Fruit fly (Drosophila melanogaster): ENCODE results near the gene mmd.

mmd gene

dm6 chrX:15973157-15973774, at the start of gene mmd:
mmd (minus strand) TSS chrX:15973159.
- TF ChIP-seq CG34367 (tag; optimal IDR thresholded peaks at IDR 0.05): no peak
- TF ChIP-seq Snoo (tag; optimal IDR thresholded peaks at IDR 0.05): no peak
- no peak for TF ChIP-seq CG8301 (tag; optimal IDR thresholded peaks at IDR 0.05)
- TF ChIP-seq gl (tag; optimal IDR thresholded peaks at IDR 0.05): no peak
- no peak for TF ChIP-seq CG10348 (GFP tag; IDR thresholded peaks at IDR 0.05)
- no peak for TF ChIP-seq EcR (GFP tag; optimal IDR thresholded peaks at IDR 0.05)
- TF ChIP-seq CG9948 (tag; optimal IDR thresholded peaks at IDR 0.05): no peak

dm6 chrX:16008814-16009213, 35.9 kb upstream of the mmd start, which contains the start of gene Muc14A:
Muc14A (plus strand) TSS chrX:16009114.
- TF ChIP-seq CG13204 (GFP tag; optimal IDR thresholded peaks at IDR 0.05): no peak
- no peak for TF ChIP-seq D1 (tag; optimal IDR thresholded peaks at IDR 0.05)
- no peak for TF ChIP-seq CG10348 (GFP tag; IDR thresholded peaks at IDR 0.05)
- no peak for TF ChIP-seq CG34367 (tag; optimal IDR thresholded peaks at IDR 0.05)
- no peak for TF ChIP-seq CG15710 (tag; optimal IDR thresholded peaks at IDR 0.05)
- TF ChIP-seq Pif1B (GFP tag; optimal IDR thresholded peaks at IDR 0.05): no peak
- TF ChIP-seq CG17806 (tag; optimal IDR thresholded peaks at IDR 0.05): no peak
- no peak for TF ChIP-seq gl (tag; optimal IDR thresholded peaks at IDR 0.05)
- no peak for TF ChIP-seq Snoo (tag; optimal IDR thresholded peaks at IDR 0.05)
- no peak for TF ChIP-seq Pif1A (GFP tag; optimal IDR thresholded peaks at IDR 0.05)
- no peak for TF ChIP-seq fd96Ca (GFP tag; IDR thresholded peaks at IDR 0.05)
- no peak for TF ChIP-seq CG8159 (tag; optimal IDR thresholded peaks at IDR 0.05)
- no peak for TF ChIP-seq CG8301 (tag; optimal IDR thresholded peaks at IDR 0.05)
- TF ChIP-seq EcR (GFP tag; optimal IDR thresholded peaks at IDR 0.05): no peak
- TF ChIP-seq CG14655 (GFP tag; optimal IDR thresholded peaks at IDR 0.05): no peak
- no peak for TF ChIP-seq rn (GFP tag; IDR thresholded peaks at IDR 0.05)
- no peak for TF ChIP-seq CG12605 (GFP tag; IDR thresholded peaks at IDR 0.05)
- TF ChIP-seq CG4496 (GFP tag; IDR thresholded peaks at IDR 0.05): no peak

dm6 chrX:16005551-16006197, 32.7 kb upstream of the mmd start, which contains the start of the genes vap and CG12698:
vap (minus strand) TSS chrX:16005812.
CG12698 (plus strand) TSS chrX:16006147.
- TF ChIP-seq CG10348 (GFP tag; IDR thresholded peaks at IDR 0.05) (no peak), D1 (tag; optimal IDR thresholded peaks at IDR 0.05) (peak; percentile 17), Pif1B (GFP tag; optimal IDR thresholded peaks at IDR 0.05) (no peak), CG9948 (tag; optimal IDR thresholded peaks at IDR 0.05) (no peak)

dm6 chrX:16005066-16005465, 32.1 kb upstream of the mmd start:
- TF ChIP-seq CG13204 (GFP tag; optimal IDR thresholded peaks at IDR 0.05): no peak
- TF ChIP-seq CG4496 (GFP tag; IDR thresholded peaks at IDR 0.05): no peak
- TF ChIP-seq CG10348 (GFP tag; IDR thresholded peaks at IDR 0.05): no peak
- TF ChIP-seq CG34367 (tag; optimal IDR thresholded peaks at IDR 0.05): no peak
- no peak for TF ChIP-seq fd96Ca (GFP tag; IDR thresholded peaks at IDR 0.05)
- no peak for TF ChIP-seq Pif1B (GFP tag; optimal IDR thresholded peaks at IDR 0.05)
- no peak for TF ChIP-seq CG17806 (tag; optimal IDR thresholded peaks at IDR 0.05)
- TF ChIP-seq CG32121 (GFP tag; IDR thresholded peaks at IDR 0.05): no peak
- no peak for TF ChIP-seq D1 (tag; optimal IDR thresholded peaks at IDR 0.05)
- no peak for TF ChIP-seq CG12605 (GFP tag; IDR thresholded peaks at IDR 0.05)
- no peak for TF ChIP-seq CG9948 (tag; optimal IDR thresholded peaks at IDR 0.05)
- no peak for TF ChIP-seq Snoo (tag; optimal IDR thresholded peaks at IDR 0.05)
- TF ChIP-seq Ets98B (GFP tag; IDR thresholded peaks at IDR 0.05): no peak
- TF ChIP-seq CG14655 (GFP tag; optimal IDR thresholded peaks at IDR 0.05): no peak
- no peak for TF ChIP-seq EcR (GFP tag; optimal IDR thresholded peaks at IDR 0.05)
- TF ChIP-seq Pif1A (GFP tag; optimal IDR thresholded peaks at IDR 0.05): no peak
- TF ChIP-seq CG15710 (tag; optimal IDR thresholded peaks at IDR 0.05): no peak
- no peak for TF ChIP-seq rn (GFP tag; IDR thresholded peaks at IDR 0.05)

- no peak for TF ChIP-seq rn (GFP tag; IDR thresholded peaks at IDR 0.05)
- TF ChIP-seq CG34367 (tag; optimal IDR thresholded peaks at IDR 0.05): no peak
- TF ChIP-seq CG17806 (tag; optimal IDR thresholded peaks at IDR 0.05): no peak
- TF ChIP-seq Snoo (tag; optimal IDR thresholded peaks at IDR 0.05): no peak
- TF ChIP-seq gl (tag; optimal IDR thresholded peaks at IDR 0.05): no peak
- TF ChIP-seq CG12605 (GFP tag; IDR thresholded peaks at IDR 0.05): no peak
- TF ChIP-seq fd96Ca (GFP tag; IDR thresholded peaks at IDR 0.05): no peak
- no peak for TF ChIP-seq D1 (tag; optimal IDR thresholded peaks at IDR 0.05)
- TF ChIP-seq Ets98B (GFP tag; IDR thresholded peaks at IDR 0.05): no peak
- TF ChIP-seq CG9948 (tag; optimal IDR thresholded peaks at IDR 0.05): no peak
- TF ChIP-seq CG8301 (tag; optimal IDR thresholded peaks at IDR 0.05): no peak
- no peak for TF ChIP-seq CG14655 (GFP tag; optimal IDR thresholded peaks at IDR 0.05)
- no peak for TF ChIP-seq CG8159 (tag; optimal IDR thresholded peaks at IDR 0.05)
- TF ChIP-seq Pif1B (GFP tag; optimal IDR thresholded peaks at IDR 0.05): no peak
- no peak for TF ChIP-seq CG13204 (GFP tag; optimal IDR thresholded peaks at IDR 0.05)
Observed at dm6 chrX:15996831-15997230, 23.9 kb upstream of the mmd start, which contains the start of gene CG8939. CG8939 (plus strand) TSS chrX:15997016.

dm6 chrX:15992527-15992897, 19.6 kb upstream of the mmd start:
- TF ChIP-seq CG4496 (GFP tag; IDR thresholded peaks at IDR 0.05): no peak
- TF ChIP-seq CG17806 (tag; optimal IDR thresholded peaks at IDR 0.05): no peak
- no peak for TF ChIP-seq EcR (GFP tag; optimal IDR thresholded peaks at IDR 0.05)
- no peak for TF ChIP-seq Ets98B (GFP tag; IDR thresholded peaks at IDR 0.05)
- TF ChIP-seq CG32121 (GFP tag; IDR thresholded peaks at IDR 0.05): no peak
- TF ChIP-seq rn (GFP tag; IDR thresholded peaks at IDR 0.05): no peak
